Fruit fly (Drosophila melanogaster): ENCODE results near the gene pasi1.

The pasi1 gene

dm6 chr3R:17776952-17777407 is 17.9 kb upstream of the pasi1 start (continued):
- TF ChIP-seq da (GFP tag; optimal IDR thresholded peaks at IDR 0.05) (no peak), CG8765 (GFP tag; IDR thresholded peaks at IDR 0.05) (no peak), Doc2 (GFP tag; IDR thresholded peaks at IDR 0.05) (no peak), CG15269 (tag; optimal IDR thresholded peaks at IDR 0.05) (peak; percentile 12), HLHmδ (GFP tag; optimal IDR thresholded peaks at IDR 0.05) (no peak), CG14667 (GFP tag; IDR thresholded peaks at IDR 0.05) (no peak), maf-S (GFP tag; optimal IDR thresholded peaks at IDR 0.05) (peak; percentile 38), row (GFP tag; IDR thresholded peaks at IDR 0.05) (peak; percentile 66), pb (GFP tag; optimal IDR thresholded peaks at IDR 0.05) (no peak), Abd-B (GFP tag; optimal IDR thresholded peaks at IDR 0.05) (peak; percentile 12), CG7963 (GFP tag; IDR thresholded peaks at IDR 0.05; ENCODE audit: partially characterized antibody) (no peak), CG1529 (GFP tag; optimal IDR thresholded peaks at IDR 0.05) (no peak), dmrt99B (tag; optimal IDR thresholded peaks at IDR 0.05) (peak; percentile 33), Ets65A (GFP tag) (peak; percentile 38), NC2α (GFP tag; optimal IDR thresholded peaks at IDR 0.05) (no peak), chinmo (GFP tag; IDR thresholded peaks at IDR 0.05; ENCODE audit: partially characterized antibody) (peak; percentile 77; the same call in 2 of the 4 replicates), ind (GFP tag; optimal IDR thresholded peaks at IDR 0.05) (peak; percentile 24), ara (GFP tag; IDR thresholded peaks at IDR 0.05) (no peak), Nf-YA (GFP tag; IDR thresholded peaks at IDR 0.05) (no peak), phol (tag; optimal IDR thresholded peaks at IDR 0.05) (peak; percentile 15), Sox100B (GFP tag; optimal IDR thresholded peaks at IDR 0.05) (no peak), HLH4C (GFP tag; IDR thresholded peaks at IDR 0.05; ENCODE audit: partially characterized antibody) (no peak), CG3281 (GFP tag; optimal IDR thresholded peaks at IDR 0.05) (peak; percentile 37), Meics (GFP tag; optimal IDR thresholded peaks at IDR 0.05) (peak; percentile 41), toy (GFP tag; IDR thresholded peaks at IDR 0.05) (no peak), gfzf (GFP tag; optimal IDR thresholded peaks at IDR 0.05) (no peak), Nf-YC (tag; optimal IDR thresholded peaks at IDR 0.05) (peak; percentile 16), E2f2 (GFP tag; IDR thresholded peaks at IDR 0.05) (no peak), scrt (GFP tag; optimal IDR thresholded peaks at IDR 0.05) (no peak), CG1024 (GFP tag; IDR thresholded peaks at IDR 0.05) (no peak), Taf1 (GFP tag; IDR thresholded peaks at IDR 0.05) (no peak), C15 (GFP tag; IDR thresholded peaks at IDR 0.05) (no peak), CkIIα-i1 (GFP tag; IDR thresholded peaks at IDR 0.05) (no peak), CG14441 (GFP tag; IDR thresholded peaks at IDR 0.05) (peak; percentile 33; the same call in 1 of the 2 replicates), sr (GFP tag; IDR thresholded peaks at IDR 0.05) (peak; percentile 55; the same call in 1 of the 3 replicates), CG4404 (GFP tag; IDR thresholded peaks at IDR 0.05) (no peak), Blimp-1 (GFP tag; optimal IDR thresholded peaks at IDR 0.05) (no peak), nmo (GFP tag; optimal IDR thresholded peaks at IDR 0.05) (peak; percentile 6), Hr51 (GFP tag; optimal IDR thresholded peaks at IDR 0.05) (peak in 1 of 2 experiments; percentile 40), Ada2b (GFP tag; IDR thresholded peaks at IDR 0.05) (no peak), CG30020 (tag; optimal IDR thresholded peaks at IDR 0.05) (no peak), Usf (GFP tag; optimal IDR thresholded peaks at IDR 0.05) (no peak), MTF-1 (GFP tag; optimal IDR thresholded peaks at IDR 0.05; ENCODE audit: borderline replicate concordance) (no peak), CoRest (tag; optimal IDR thresholded peaks at IDR 0.05) (peak; percentile 15), lilli (GFP tag; optimal IDR thresholded peaks at IDR 0.05) (peak; percentile 26), Six4 (GFP tag; optimal IDR thresholded peaks at IDR 0.05) (peak; percentile 18), CG17359 (tag; optimal IDR thresholded peaks at IDR 0.05) (peak; percentile 18), abd-A (tag; optimal IDR thresholded peaks at IDR 0.05) (no peak), Opbp (GFP tag; IDR thresholded peaks at IDR 0.05; ENCODE audit: partially characterized antibody) (no peak), CG7372 (GFP tag; IDR thresholded peaks at IDR 0.05) (no peak), CG7556 (GFP tag; optimal IDR thresholded peaks at IDR 0.05) (peak; percentile 31)

Data from whole organism, embryonic.